Fruit fly (Drosophila melanogaster): ENCODE data around the gene baz.

DNA sequence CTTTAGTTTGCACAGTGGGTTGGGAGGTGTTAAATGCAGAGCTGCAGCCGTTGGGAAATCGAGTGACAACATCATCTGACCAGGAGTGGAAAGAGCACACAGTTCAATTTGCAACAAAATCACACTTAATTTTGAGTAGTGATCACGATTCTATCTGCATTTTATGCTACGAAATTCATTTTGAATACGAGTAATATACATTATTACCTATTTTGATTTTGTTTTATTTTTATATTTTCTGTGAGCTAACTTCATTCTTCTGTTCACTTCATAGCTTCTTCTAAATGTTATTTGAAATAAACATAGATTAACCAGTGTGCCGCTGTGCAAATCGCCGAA is 66.8 kb downstream of the baz start, which contains the start of gene CG10598:
- no peak for TF ChIP-seq Pif1B (GFP tag; optimal IDR thresholded peaks at IDR 0.05)
- no peak for TF ChIP-seq fd96Ca (GFP tag; IDR thresholded peaks at IDR 0.05)
- TF ChIP-seq Ets98B (GFP tag; IDR thresholded peaks at IDR 0.05): no peak
- no peak for TF ChIP-seq CG32121 (GFP tag; IDR thresholded peaks at IDR 0.05)

Measured in whole organism, pupa.